Fruit fly (Drosophila melanogaster): ENCODE results near the gene ppk27.

ppk27 gene

dm6 chr3L:3798488-3798887, 43.5 kb upstream of the ppk27 start (continued):
- TF ChIP-seq rib (GFP tag; IDR thresholded peaks at IDR 0.05) (no peak), CG12391 (tag; optimal IDR thresholded peaks at IDR 0.05) (peak; percentile 14), fd102C (GFP tag; optimal IDR thresholded peaks at IDR 0.05) (no peak), CG17568 (GFP tag; optimal IDR thresholded peaks at IDR 0.05) (no peak), Atf3 (GFP tag; optimal IDR thresholded peaks at IDR 0.05) (no peak), CG10431 (GFP tag; optimal IDR thresholded peaks at IDR 0.05) (no peak), trem (tag; optimal IDR thresholded peaks at IDR 0.05) (no peak), CG2889 (GFP tag; IDR thresholded peaks at IDR 0.05) (no peak), Fer1 (GFP tag; optimal IDR thresholded peaks at IDR 0.05) (peak; percentile 33), CG17361 (GFP tag; IDR thresholded peaks at IDR 0.05) (0 out of 3 replicates have a peak, but pooled peaks have one; percentile 11), pan (optimal IDR thresholded peaks at IDR 0.05) (no peak), pan (GFP tag; optimal IDR thresholded peaks at IDR 0.05 in 1 of 2, IDR thresholded peaks at IDR 0.05 in 1 of 2) (peak in 1 of 2 experiments; percentile 28), CG3838 (GFP tag; optimal IDR thresholded peaks at IDR 0.05) (no peak), amos (GFP tag; IDR thresholded peaks at IDR 0.05; ENCODE audit: partially characterized antibody) (no peak), kah (GFP tag; optimal IDR thresholded peaks at IDR 0.05) (no peak), ERR (GFP tag; optimal IDR thresholded peaks at IDR 0.05) (no peak), Mad (GFP tag; optimal IDR thresholded peaks at IDR 0.05) (no peak), Spps (tag; optimal IDR thresholded peaks at IDR 0.05) (no peak), Ravus (GFP tag; IDR thresholded peaks at IDR 0.05) (no peak), sug (tag; optimal IDR thresholded peaks at IDR 0.05) (no peak), CG15269 (tag; optimal IDR thresholded peaks at IDR 0.05) (peak; percentile 28), HmgD (GFP tag; optimal IDR thresholded peaks at IDR 0.05) (no peak), CG2116 (GFP tag; optimal IDR thresholded peaks at IDR 0.05) (no peak), PHDP (tag; optimal IDR thresholded peaks at IDR 0.05) (peak; percentile 29), caup (GFP tag; optimal IDR thresholded peaks at IDR 0.05; ENCODE audit: severe bottlenecking) (no peak), CG11504 (tag; optimal IDR thresholded peaks at IDR 0.05) (peak; percentile 44), dati (GFP tag; IDR thresholded peaks at IDR 0.05) (no peak), Dp (GFP tag; optimal IDR thresholded peaks at IDR 0.05) (no peak), usp (GFP tag; optimal IDR thresholded peaks at IDR 0.05) (no peak), row (GFP tag; IDR thresholded peaks at IDR 0.05) (peak; percentile 30; the same call in 1 of the 3 replicates), CG9932 (GFP tag; IDR thresholded peaks at IDR 0.05) (no peak), CG2678 (tag; optimal IDR thresholded peaks at IDR 0.05) (peak; percentile 18), CG13424 (tag; optimal IDR thresholded peaks at IDR 0.05) (peak; percentile 20), eve (GFP tag; optimal IDR thresholded peaks at IDR 0.05) (no peak), bowl (GFP tag; IDR thresholded peaks at IDR 0.05) (no peak), Mes4 (GFP tag; optimal IDR thresholded peaks at IDR 0.05) (no peak), CG8089 (GFP tag; optimal IDR thresholded peaks at IDR 0.05) (no peak), Rfx (GFP tag; IDR thresholded peaks at IDR 0.05) (peak; percentile 15; the same call in 1 of the 2 replicates), Hmr (GFP tag; optimal IDR thresholded peaks at IDR 0.05) (peak; percentile 35), unpg (GFP tag; optimal IDR thresholded peaks at IDR 0.05) (peak; percentile 35), Awh (GFP tag; IDR thresholded peaks at IDR 0.05) (no peak), HLH4C (GFP tag; IDR thresholded peaks at IDR 0.05; ENCODE audit: partially characterized antibody) (no peak), Rx (GFP tag; IDR thresholded peaks at IDR 0.05) (0 out of 2 replicates have a peak, but pooled peaks have one; percentile 5), sqz (GFP tag; optimal IDR thresholded peaks at IDR 0.05) (no peak), hkb (optimal IDR thresholded peaks at IDR 0.05) (no peak), hkb (GFP tag; IDR thresholded peaks at IDR 0.05) (0 out of 2 replicates have a peak, but pooled peaks have one; percentile 19), HLH3B (GFP tag; IDR thresholded peaks at IDR 0.05) (peak; percentile 21; the same call in 1 of the 2 replicates), CG7786 (GFP tag; optimal IDR thresholded peaks at IDR 0.05) (no peak)
